Worm (Caenorhabditis elegans): Measurements from ENCODE around the gene ZC395.4.

- TF ChIP-seq ztf-11 (tag; optimal IDR thresholded peaks at IDR 0.05): no peak
- no peak for TF ChIP-seq elt-1 (tag; optimal IDR thresholded peaks at IDR 0.05; ENCODE audit: borderline replicate concordance, insufficient read depth)
- peak; percentile 80 for TF ChIP-seq nhr-237 (tag; optimal IDR thresholded peaks at IDR 0.05)
- TF ChIP-seq mep-1 (tag; optimal IDR thresholded peaks at IDR 0.05): peak; percentile 92
- TF ChIP-seq zip-8 (tag; optimal IDR thresholded peaks at IDR 0.05): no peak
- TF ChIP-seq snpc-4 (tag; optimal IDR thresholded peaks at IDR 0.05): no peak
- no peak for TF ChIP-seq nhr-12 (tag; optimal IDR thresholded peaks at IDR 0.05)
- TF ChIP-seq unc-62 (GFP tag; optimal IDR thresholded peaks at IDR 0.05): peak; percentile 22
- TF ChIP-seq unc-39 (tag; optimal IDR thresholded peaks at IDR 0.05): no peak
- TF ChIP-seq ceh-83 (GFP tag; optimal IDR thresholded peaks at IDR 0.05): no peak
- no peak for TF ChIP-seq blmp-1 (tag; optimal IDR thresholded peaks at IDR 0.05)
- no peak for TF ChIP-seq mls-2 (tag; optimal IDR thresholded peaks at IDR 0.05)
- peak; percentile 59 for TF ChIP-seq lin-13 (tag; optimal IDR thresholded peaks at IDR 0.05)
- peak; percentile 61 for TF ChIP-seq ces-1 (GFP tag; optimal IDR thresholded peaks at IDR 0.05)
Observed at ce11 chrIII:5227831-5228467, 42.0 kb upstream of the ZC395.4 start, which contains the start of the genes C34E10.12, C34E10.10 and atp-2.

Data from whole organism, mixed stage, embryonic.